Fruit fly (Drosophila melanogaster) whole organism, pupa: ENCODE data around the gene Cdk1.

Source experiments
- CG10348 ChIP-seq: fragments of 200-800 bp; sonication (Bioruptor generic); IDR thresholded peaks from 2 replicates; pipeline ENCODE4 v1.3.6; 2022; ENCODE audit warnings: missing biosample characterization, missing genetic modification characterization
- CG12605 ChIP-seq: fragments of 200-800 bp; sonication (Bioruptor generic); IDR thresholded peaks from 2 replicates; pipeline ENCODE4 v1.3.6; 2022; ENCODE audit warnings: missing biosample characterization, missing genetic modification characterization
- CG14655 ChIP-seq: fragments of 200-800 bp; sonication (Bioruptor generic); optimal IDR thresholded peaks from 3 replicates; lab custom pipeline; 2017; ENCODE audit warnings: mild to moderate bottlenecking, missing biosample characterization, missing genetic modification reagents, missing genetic modification characterization
- CG17806 ChIP-seq: fragments of 200-800 bp; sonication (Bioruptor generic); optimal IDR thresholded peaks from 2 replicates; lab custom pipeline; 2018; ENCODE audit warnings: missing biosample characterization, mild to moderate bottlenecking, missing genetic modification characterization, moderate library complexity
- CG32121 ChIP-seq: fragments of 200-800 bp; sonication (Bioruptor generic); IDR thresholded peaks from 2 replicates; pipeline ENCODE4 v1.3.6; 2022; ENCODE audit warnings: missing biosample characterization, missing genetic modification characterization
- CG34367 ChIP-seq: fragments of 200-800 bp; sonication (Bioruptor generic); optimal IDR thresholded peaks from 2 replicates; lab custom pipeline; 2018; ENCODE audit warnings: missing biosample characterization, mild to moderate bottlenecking, missing genetic modification characterization
- CG4496 ChIP-seq: fragments of 200-800 bp; sonication (Bioruptor generic); IDR thresholded peaks from 3 replicates; pipeline ENCODE4 v1.3.6; 2022; ENCODE audit warnings: missing biosample characterization, missing genetic modification characterization
- CG8159 ChIP-seq: fragments of 200-800 bp; sonication (Bioruptor generic); optimal IDR thresholded peaks from 3 replicates; lab custom pipeline; 2018; ENCODE audit warnings: missing biosample characterization, mild to moderate bottlenecking, missing genetic modification characterization, moderate library complexity
- EcR ChIP-seq: fragments of 200-800 bp; sonication (Bioruptor generic); optimal IDR thresholded peaks from 3 replicates; lab custom pipeline; 2019; ENCODE audit warnings: missing biosample characterization, missing genetic modification characterization, mild to moderate bottlenecking, moderate library complexity, missing genetic modification reagents
- Ets98B ChIP-seq: fragments of 200-800 bp; sonication (Bioruptor generic); IDR thresholded peaks from 2 replicates; pipeline ENCODE4 v1.3.6; 2022; ENCODE audit warnings: missing biosample characterization, missing genetic modification characterization
- Snoo ChIP-seq: fragments of 200-800 bp; sonication (Bioruptor generic); optimal IDR thresholded peaks from 3 replicates; lab custom pipeline; 2017; ENCODE audit warnings: missing biosample characterization, mild to moderate bottlenecking, missing genetic modification characterization, inconsistent platforms
- fd96Ca ChIP-seq: fragments of 200-800 bp; sonication (Bioruptor generic); IDR thresholded peaks from 3 replicates; pipeline ENCODE4 v1.3.6; 2022; ENCODE audit warnings: missing biosample characterization, missing genetic modification characterization
- rn ChIP-seq: fragments of 200-800 bp; sonication (Bioruptor generic); IDR thresholded peaks from 2 replicates; pipeline ENCODE4 v1.3.6; 2022; ENCODE audit warnings: missing biosample characterization, missing genetic modification characterization

DNA sequence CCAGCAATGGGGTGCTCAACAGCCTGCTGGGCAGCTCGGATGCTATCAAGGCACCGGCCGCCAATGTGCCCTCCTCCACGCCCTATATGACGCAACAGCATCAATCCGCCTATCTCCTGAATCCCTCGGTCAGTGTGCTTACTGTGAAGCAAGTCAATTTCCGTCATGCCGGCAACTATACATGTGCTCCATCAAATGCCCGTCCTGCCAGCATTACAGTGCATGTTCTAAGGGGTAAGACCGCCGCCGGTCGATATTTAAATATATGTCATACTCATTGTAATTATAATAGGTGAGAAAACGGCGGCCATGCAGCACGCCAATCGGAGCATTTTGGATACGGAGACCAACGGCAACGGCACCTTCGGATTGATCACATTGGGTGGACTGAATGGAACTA lies 7.4 kb downstream of the Cdk1 start:
- TF ChIP-seq EcR (GFP tag; lab: Kevin White, UChicago) (no peak), CG32121 (GFP tag; lab: Robert Waterston, UW) (no peak), CG17806 (tag; lab: Kevin White, UChicago) (no peak), CG10348 (no peak), CG34367 (tag; lab: Kevin White, UChicago) (no peak), Ets98B (no peak), CG8159 (tag; lab: Kevin White, UChicago) (no peak), CG12605 (no peak), Snoo (tag; lab: Kevin White, UChicago) (no peak), CG14655 (GFP tag; lab: Kevin White, UChicago) (no peak), CG4496 (no peak), fd96Ca (GFP tag; lab: Robert Waterston, UW) (no peak), rn (GFP tag; lab: Robert Waterston, UW) (no peak)
